Fruit fly (Drosophila melanogaster) whole organism, embryonic: ENCODE measurements around the gene upSET.
A peak's percentile ranks its signal among the peaks of the same experiment; 100 is the strongest.

Experiments used
- Adf1 ChIP-seq: fragments of 200-800 bp; sonication (Bioruptor generic); IDR thresholded peaks from 2 replicates; pipeline ENCODE4 v1.3.6; 2022; ENCODE audit warnings: missing biosample characterization, missing genetic modification characterization
- Atf3 ChIP-seq: fragments of 200-800 bp; sonication (Bioruptor generic); optimal IDR thresholded peaks from 3 replicates; lab custom pipeline; 2016; ENCODE audit warnings: missing biosample characterization, missing genetic modification characterization
- Bdp1 ChIP-seq: fragments of 200-800 bp; sonication (Bioruptor generic); optimal IDR thresholded peaks from 3 replicates; lab custom pipeline; 2016; ENCODE audit warnings: missing biosample characterization, missing genetic modification characterization
- CG11696 ChIP-seq: fragments of 200-800 bp; sonication (Bioruptor generic); IDR thresholded peaks from 2 replicates; pipeline ENCODE4 v1.3.6; 2022; ENCODE audit warnings: missing biosample characterization, missing genetic modification characterization
- CG12744 ChIP-seq: fragments of 200-800 bp; sonication (Bioruptor generic); optimal IDR thresholded peaks from 2 replicates; lab custom pipeline; 2016; ENCODE audit warnings: missing biosample characterization, missing genetic modification characterization
- CG12942 ChIP-seq: fragments of 200-800 bp; sonication (Bioruptor generic); optimal IDR thresholded peaks from 3 replicates; lab custom pipeline; 2016; ENCODE audit warnings: missing biosample characterization, missing genetic modification characterization
- CG14014 ChIP-seq: fragments of 200-800 bp; sonication (Bioruptor generic); IDR thresholded peaks from 2 replicates; pipeline ENCODE4 v1.3.6; 2022; ENCODE audit warnings: missing biosample characterization, missing genetic modification characterization
- CG15073 ChIP-seq: fragments of 200-800 bp; sonication (Bioruptor generic); optimal IDR thresholded peaks from 2 replicates; lab custom pipeline; 2016; ENCODE audit warnings: missing biosample characterization, missing genetic modification characterization
- CG15696 ChIP-seq: fragments of 200-800 bp; sonication (Bioruptor generic); optimal IDR thresholded peaks from 2 replicates; lab custom pipeline; 2019; ENCODE audit warnings: missing biosample characterization, mild to moderate bottlenecking, missing genetic modification characterization, moderate library complexity
- CG1603 ChIP-seq: fragments of 200-800 bp; sonication (Bioruptor generic); optimal IDR thresholded peaks from 2 replicates; lab custom pipeline; 2019; ENCODE audit warnings: missing biosample characterization, mild to moderate bottlenecking, missing genetic modification characterization, moderate library complexity
- CG17568 ChIP-seq: fragments of 200-800 bp; sonication (Bioruptor generic); optimal IDR thresholded peaks from 2 replicates; lab custom pipeline; 2018; ENCODE audit warnings: missing biosample characterization, mild to moderate bottlenecking, missing genetic modification characterization, moderate library complexity
- CG17829 ChIP-seq: fragments of 200-800 bp; optimal IDR thresholded peaks from 2 replicates; lab custom pipeline; 2019; ENCODE audit warnings: missing biosample characterization, mild to moderate bottlenecking, missing genetic modification characterization, moderate library complexity
- CG17912 ChIP-seq: fragments of 200-800 bp; sonication (Bioruptor generic); optimal IDR thresholded peaks from 2 replicates; lab custom pipeline; 2018; ENCODE audit warnings: missing biosample characterization, mild to moderate bottlenecking, missing genetic modification characterization
- CG1792 ChIP-seq: fragments of 200-800 bp; sonication (Bioruptor generic); optimal IDR thresholded peaks from 2 replicates; lab custom pipeline; 2016; ENCODE audit warnings: missing biosample characterization, missing genetic modification characterization
- CG1832 ChIP-seq: fragments of 200-800 bp; sonication (Bioruptor generic); optimal IDR thresholded peaks from 2 replicates; lab custom pipeline; 2017; ENCODE audit warnings: missing biosample characterization, mild to moderate bottlenecking, missing genetic modification characterization, inconsistent platforms
- CG2120 ChIP-seq: fragments of 200-800 bp; sonication (Bioruptor generic); optimal IDR thresholded peaks from 3 replicates; lab custom pipeline; 2016; ENCODE audit warnings: missing biosample characterization, missing genetic modification characterization
- CG31365 ChIP-seq: fragments of 200-800 bp; sonication (Bioruptor generic); optimal IDR thresholded peaks from 2 replicates; lab custom pipeline; 2018; ENCODE audit warnings: missing biosample characterization, mild to moderate bottlenecking, missing genetic modification characterization
- CG34376 ChIP-seq: fragments of 200-800 bp; sonication (Bioruptor generic); optimal IDR thresholded peaks from 2 replicates; lab custom pipeline; 2018; ENCODE audit warnings: missing biosample characterization, mild to moderate bottlenecking, missing genetic modification characterization
- CG4730 ChIP-seq: fragments of 200-800 bp; sonication (Bioruptor generic); IDR thresholded peaks from 2 replicates; pipeline ENCODE4 v1.3.6; 2022; ENCODE audit warnings: missing biosample characterization, missing genetic modification characterization
- CG6689 ChIP-seq: fragments of 200-800 bp; sonication (Bioruptor generic); IDR thresholded peaks from 2 replicates; pipeline ENCODE4 v1.3.6; 2022; ENCODE audit warnings: missing biosample characterization, missing genetic modification characterization
- CG7745 ChIP-seq: fragments of 200-800 bp; sonication (Bioruptor generic); optimal IDR thresholded peaks from 2 replicates; lab custom pipeline; 2018; ENCODE audit warnings: missing biosample characterization, mild to moderate bottlenecking, missing genetic modification characterization, moderate library complexity
- CG8924 ChIP-seq: fragments of 200-800 bp; optimal IDR thresholded peaks from 3 replicates; lab custom pipeline; 2019; ENCODE audit warnings: missing biosample characterization, mild to moderate bottlenecking, missing genetic modification characterization, moderate library complexity
- Camta ChIP-seq: fragments of 200-800 bp; sonication (Bioruptor generic); optimal IDR thresholded peaks from 2 replicates; lab custom pipeline; 2016; ENCODE audit warnings: missing biosample characterization, missing genetic modification characterization
- Chrac-16 ChIP-seq: fragments of 200-800 bp; sonication (Bioruptor generic); optimal IDR thresholded peaks from 3 replicates; lab custom pipeline; 2016; ENCODE audit warnings: missing biosample characterization, missing genetic modification characterization
- Dbx ChIP-seq: fragments of 200-800 bp; sonication (Bioruptor generic); IDR thresholded peaks from 3 replicates; pipeline ENCODE4 v1.3.6; 2022; ENCODE audit warnings: missing biosample characterization, missing genetic modification characterization
- Dek ChIP-seq: fragments of 200-800 bp; sonication (Bioruptor generic); optimal IDR thresholded peaks from 3 replicates; lab custom pipeline; 2019; ENCODE audit warnings: missing biosample characterization, mild to moderate bottlenecking, missing genetic modification characterization, moderate library complexity
- Dip3 ChIP-seq: fragments of 200-800 bp; sonication (Bioruptor generic); optimal IDR thresholded peaks from 3 replicates; lab custom pipeline; 2016; ENCODE audit warnings: missing biosample characterization, missing genetic modification characterization
- E2f1 ChIP-seq: fragments of 200-800 bp; sonication (Bioruptor generic); IDR thresholded peaks from 2 replicates; pipeline ENCODE4 v1.3.6; 2022; ENCODE audit warnings: missing biosample characterization, missing genetic modification characterization
- HLH54F ChIP-seq: fragments of 200-800 bp; sonication (Bioruptor generic); optimal IDR thresholded peaks from 3 replicates; lab custom pipeline; 2016; ENCODE audit warnings: missing biosample characterization, missing genetic modification characterization
- Hr78 ChIP-seq, 2 experiments: fragments of 200-800 bp in 1 of 2; fragments of >200 bp in 1 of 2; sonication (Bioruptor generic) in 1 of 2; optimal IDR thresholded peaks; 2 replicates each; lab custom pipeline; 2017 to 2019; ENCODE audit warnings: missing biosample characterization in 2 of 2, missing genetic modification characterization in 2 of 2, mild to moderate bottlenecking in 1 of 2, moderate library complexity in 1 of 2
- Kr ChIP-seq: fragments of 200-800 bp; sonication (Bioruptor generic); optimal IDR thresholded peaks from 2 replicates; lab custom pipeline; 2017; ENCODE audit warnings: missing biosample characterization, mild to moderate bottlenecking, missing genetic modification characterization
- MTF-1 ChIP-seq: fragments of 200-800 bp; sonication (Bioruptor generic); optimal IDR thresholded peaks from 2 replicates; lab custom pipeline; 2018; ENCODE audit warnings: missing biosample characterization, mild to moderate bottlenecking, missing genetic modification characterization, borderline replicate concordance
- Meics ChIP-seq: fragments of 200-800 bp; sonication (Bioruptor generic); optimal IDR thresholded peaks from 2 replicates; lab custom pipeline; 2017; ENCODE audit warnings: missing biosample characterization, mild to moderate bottlenecking, missing genetic modification characterization
- Mes4 ChIP-seq: fragments of 200-800 bp; sonication (Bioruptor generic); optimal IDR thresholded peaks from 2 replicates; lab custom pipeline; 2016; ENCODE audit warnings: missing biosample characterization, missing genetic modification characterization
- Sry-β ChIP-seq: fragments of 200-800 bp; sonication (Bioruptor generic); optimal IDR thresholded peaks from 2 replicates; lab custom pipeline; 2018; ENCODE audit warnings: missing biosample characterization, mild to moderate bottlenecking, missing genetic modification characterization, moderate library complexity
- Tbp ChIP-seq: fragments of >200 bp; optimal IDR thresholded peaks from 2 replicates; lab custom pipeline; 2018; ENCODE audit warnings: missing biosample characterization, missing genetic modification characterization
- ato ChIP-seq: fragments of 200-800 bp; sonication (Bioruptor generic); IDR thresholded peaks from 2 replicates; pipeline ENCODE4 v1.3.6; 2022; ENCODE audit warnings: missing biosample characterization, missing genetic modification characterization; ENCODE audit not compliant: partially characterized antibody
- chif ChIP-seq, 2 experiments: fragments of 200-800 bp; sonication (Bioruptor generic); optimal IDR thresholded peaks; 3 replicates each; lab custom pipeline; 2016; ENCODE audit warnings: missing biosample characterization in 2 of 2, missing genetic modification characterization in 2 of 2
- chinmo ChIP-seq: fragments of 200-800 bp; sonication (Bioruptor generic); IDR thresholded peaks from 4 replicates; pipeline ENCODE4 v1.3.6; 2022; ENCODE audit warnings: missing biosample characterization, missing genetic modification characterization; ENCODE audit not compliant: partially characterized antibody
- dysf ChIP-seq: fragments of 200-800 bp; sonication (Bioruptor generic); IDR thresholded peaks from 3 replicates; pipeline ENCODE4 v1.3.6; 2022; ENCODE audit warnings: missing biosample characterization, missing genetic modification characterization
- gem ChIP-seq: fragments of 200-800 bp; sonication (Bioruptor generic); optimal IDR thresholded peaks from 2 replicates; lab custom pipeline; 2019; ENCODE audit warnings: missing biosample characterization, mild to moderate bottlenecking, missing genetic modification characterization, moderate library complexity
- insv ChIP-seq, 2 experiments: fragments of 200-800 bp; sonication (Bioruptor generic); optimal IDR thresholded peaks; 3 replicates each; lab custom pipeline; 2016 to 2018; ENCODE audit warnings: missing biosample characterization in 2 of 2, missing genetic modification characterization in 2 of 2
- inv ChIP-seq: fragments of 200-800 bp; sonication (Bioruptor generic); IDR thresholded peaks from 2 replicates; pipeline ENCODE4 v1.3.6; 2022; ENCODE audit warnings: missing biosample characterization, missing genetic modification characterization; ENCODE audit not compliant: partially characterized antibody
- kay ChIP-seq: fragments of 200-800 bp; sonication (Bioruptor generic); optimal IDR thresholded peaks from 2 replicates; lab custom pipeline; 2016; ENCODE audit warnings: missing biosample characterization, missing genetic modification characterization
- mam ChIP-seq: fragments of 200-800 bp; sonication (Bioruptor generic); optimal IDR thresholded peaks from 3 replicates; lab custom pipeline; 2016; ENCODE audit warnings: missing biosample characterization, missing genetic modification characterization
- repo ChIP-seq: fragments of 200-800 bp; sonication (Bioruptor generic); optimal IDR thresholded peaks from 2 replicates; lab custom pipeline; 2016; ENCODE audit warnings: missing biosample characterization, missing genetic modification characterization
- sim ChIP-seq: fragments of 200-800 bp; sonication (Bioruptor generic); IDR thresholded peaks from 2 replicates; pipeline ENCODE4 v1.3.6; 2022; ENCODE audit warnings: missing biosample characterization, missing genetic modification characterization
- sob ChIP-seq: fragments of 200-800 bp; sonication (Bioruptor generic); IDR thresholded peaks from 2 replicates; pipeline ENCODE4 v1.3.6; 2022; ENCODE audit warnings: missing biosample characterization, missing genetic modification characterization
- tin ChIP-seq: fragments of 200-800 bp; sonication (Bioruptor generic); optimal IDR thresholded peaks from 3 replicates; lab custom pipeline; 2016; ENCODE audit warnings: missing biosample characterization, missing genetic modification characterization
- vnd ChIP-seq: fragments of 200-800 bp; sonication (Bioruptor generic); IDR thresholded peaks from 3 replicates; pipeline ENCODE4 v1.3.6; 2022; ENCODE audit warnings: missing biosample characterization, missing genetic modification characterization; ENCODE audit not compliant: partially characterized antibody
- yki ChIP-seq: fragments of >200 bp; optimal IDR thresholded peaks from 3 replicates; lab custom pipeline; 2018
- zfh1 ChIP-seq: fragments of 200-800 bp; sonication (Bioruptor generic); IDR thresholded peaks from 3 replicates; pipeline ENCODE4 v1.3.6; 2022; ENCODE audit warnings: missing biosample characterization, missing genetic modification characterization

Gene upSET

DNA sequence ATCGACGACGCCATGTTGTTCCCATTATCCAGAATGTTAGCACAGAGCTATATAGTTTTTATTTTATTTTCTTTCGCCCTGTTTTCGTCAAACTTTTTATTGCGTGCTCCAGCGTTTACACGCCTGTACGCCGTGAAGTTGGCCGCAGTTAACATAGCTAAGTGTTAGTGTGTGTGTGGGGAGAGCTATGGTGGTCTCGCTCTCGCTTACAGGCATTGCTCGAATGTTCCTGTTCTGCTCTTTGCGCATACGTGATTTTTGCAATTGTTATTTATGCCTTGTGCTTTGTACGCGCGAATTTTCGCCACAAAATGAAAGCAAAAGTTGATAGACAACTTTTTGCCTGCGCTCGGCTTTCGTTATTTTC, 2.1 kb downstream of the upSET start (continued):
- peak; percentile 44; the same call in 1 of the 2 replicates for TF ChIP-seq Adf1 (GFP tag; lab: Robert Waterston, UW)
- TF ChIP-seq E2f1 (GFP tag; lab: Robert Waterston, UW): no peak
- TF ChIP-seq ato: 0 out of 2 replicates have a peak, but pooled peaks have one; percentile 20
- no peak for TF ChIP-seq Dip3
- no peak for TF ChIP-seq CG2120 (GFP tag; lab: Kevin White, UChicago)
- TF ChIP-seq dysf (GFP tag; lab: Robert Waterston, UW): peak; percentile 5; the same call in 1 of the 3 replicates
- TF ChIP-seq chinmo (GFP tag; lab: Robert Waterston, UW): peak; percentile 89; the same call in 3 of the 4 replicates
- TF ChIP-seq kay (GFP tag; lab: Kevin White, UChicago): no peak
- no peak for TF ChIP-seq CG12942 (GFP tag; lab: Kevin White, UChicago)
- no peak for TF ChIP-seq Kr (GFP tag; lab: Kevin White, UChicago)
- 0 out of 2 replicates have a peak, but pooled peaks have one; percentile 33 for TF ChIP-seq sob (GFP tag; lab: Robert Waterston, UW)
- TF ChIP-seq HLH54F (GFP tag; lab: Kevin White, UChicago): no peak
- TF ChIP-seq CG1603 (tag; lab: Kevin White, UChicago): no peak
- TF ChIP-seq mam (GFP tag; lab: Kevin White, UChicago): no peak
- no peak for TF ChIP-seq CG4730 (GFP tag; lab: Robert Waterston, UW)
- no peak for TF ChIP-seq sim (GFP tag; lab: Robert Waterston, UW)
- peak; percentile 30 for TF ChIP-seq Bdp1 (GFP tag; lab: Kevin White, UChicago)
- no peak for TF ChIP-seq Dek
- TF ChIP-seq Atf3 (GFP tag; lab: Kevin White, UChicago): no peak
- TF ChIP-seq Hr78 (GFP tag; optimal IDR thresholded peaks at IDR 0.05; lab: Kevin White, UChicago): no peak
- no peak for TF ChIP-seq CG6689
- TF ChIP-seq yki: no peak
- TF ChIP-seq CG34376 (GFP tag; lab: Kevin White, UChicago): peak; percentile 60
- no peak for TF ChIP-seq tin (GFP tag; lab: Kevin White, UChicago)
- no peak for TF ChIP-seq CG7745 (tag; lab: Kevin White, UChicago)
- no peak for TF ChIP-seq chif (GFP tag; optimal IDR thresholded peaks at IDR 0.05; lab: Kevin White, UChicago)
- peak; percentile 86 for TF ChIP-seq CG1832
- peak; percentile 9 for TF ChIP-seq CG17829 (tag; lab: Kevin White, UChicago)
- TF ChIP-seq CG31365 (tag; lab: Kevin White, UChicago): no peak
- TF ChIP-seq Meics: peak; percentile 18
- no peak for TF ChIP-seq CG15696 (tag; lab: Kevin White, UChicago)
- no peak for TF ChIP-seq inv (GFP tag; lab: Robert Waterston, UW)
- no peak for TF ChIP-seq vnd (GFP tag; lab: Robert Waterston, UW)
- no peak for TF ChIP-seq Sry-β (GFP tag; lab: Kevin White, UChicago)
- no peak for TF ChIP-seq CG14014 (GFP tag; lab: Robert Waterston, UW)
- no peak for TF ChIP-seq CG1792 (GFP tag; lab: Kevin White, UChicago)
- TF ChIP-seq zfh1 (GFP tag; lab: Robert Waterston, UW): no peak
- no peak for TF ChIP-seq Camta (GFP tag; lab: Kevin White, UChicago)
- no peak for TF ChIP-seq repo (GFP tag; lab: Kevin White, UChicago)
- TF ChIP-seq CG8924: peak; percentile 68
- peak in 1 of 2 experiments; percentile 29 for TF ChIP-seq insv (GFP tag; optimal IDR thresholded peaks at IDR 0.05; lab: Kevin White, UChicago)
- TF ChIP-seq gem (tag; lab: Kevin White, UChicago): no peak
- no peak for TF ChIP-seq Tbp
- TF ChIP-seq Mes4 (GFP tag; lab: Kevin White, UChicago): no peak
- TF ChIP-seq Dbx: peak; percentile 61; the same call in 2 of the 3 replicates
- no peak for TF ChIP-seq CG11696 (GFP tag; lab: Robert Waterston, UW)
- TF ChIP-seq MTF-1 (GFP tag; lab: Kevin White, UChicago): peak; percentile 64
- TF ChIP-seq CG12744 (GFP tag; lab: Kevin White, UChicago): no peak
- no peak for TF ChIP-seq CG15073 (GFP tag; lab: Kevin White, UChicago)
- no peak for TF ChIP-seq Chrac-16 (GFP tag; lab: Kevin White, UChicago)
- peak; percentile 82 for TF ChIP-seq CG17912 (GFP tag; lab: Kevin White, UChicago)
- peak; percentile 16 for TF ChIP-seq CG17568 (GFP tag; lab: Kevin White, UChicago)
